Worm (Caenorhabditis elegans): Measurements from ENCODE around the gene M02A10.1.

ce11 chrX:748319-748718, 41.7 kb downstream of the M02A10.1 start:
- TF ChIP-seq him-1 (tag; optimal IDR thresholded peaks at IDR 0.05) (no peak), dao-5 (tag; optimal IDR thresholded peaks at IDR 0.05) (no peak)

Measured in whole organism, L4/young adult.